Worm (Caenorhabditis elegans): ENCODE measurements around the gene C06A6.4.
A peak's percentile ranks its signal among the peaks of the same experiment; 100 is the strongest.

The C06A6.4 gene

DNA sequence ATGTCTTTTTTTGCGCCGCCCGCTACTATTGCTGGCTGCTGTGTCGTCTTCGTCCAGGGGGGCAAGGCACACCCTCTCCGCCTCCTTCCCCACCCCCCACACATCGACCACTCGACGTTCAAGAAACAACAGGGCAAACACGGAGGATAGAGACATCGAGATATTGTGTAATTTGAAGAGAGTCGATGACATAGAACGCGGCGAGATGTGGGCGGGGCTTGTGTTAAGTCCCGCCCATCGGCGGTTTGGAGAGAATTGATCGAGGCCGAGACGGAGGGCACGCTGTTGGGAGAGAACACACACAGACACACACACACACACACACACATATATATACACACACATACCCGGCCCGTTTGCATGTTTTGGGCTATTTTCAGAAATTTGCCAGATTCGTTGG is 16.5 kb upstream of the C06A6.4 start:
- TF ChIP-seq klf-2 (GFP tag; conservative IDR thresholded peaks at IDR 0.05) = no peak
- TF ChIP-seq ztf-23 (GFP tag; IDR thresholded peaks at IDR 0.05) = 0 out of 2 replicates have a peak, but pooled peaks have one; percentile 50
- TF ChIP-seq cog-1 (tag; optimal IDR thresholded peaks at IDR 0.05) = peak; percentile 80
- TF ChIP-seq ref-1 (GFP tag; conservative IDR thresholded peaks at IDR 0.05) = no peak; the same call in 1 of the 2 replicates
- TF ChIP-seq med-1 (GFP tag; optimal IDR thresholded peaks at IDR 0.05; ENCODE audit: insufficient read depth) = no peak
- TF ChIP-seq ztf-29 (GFP tag; IDR thresholded peaks at IDR 0.05) = 0 out of 2 replicates have a peak, but pooled peaks have one; percentile 42

DNA sequence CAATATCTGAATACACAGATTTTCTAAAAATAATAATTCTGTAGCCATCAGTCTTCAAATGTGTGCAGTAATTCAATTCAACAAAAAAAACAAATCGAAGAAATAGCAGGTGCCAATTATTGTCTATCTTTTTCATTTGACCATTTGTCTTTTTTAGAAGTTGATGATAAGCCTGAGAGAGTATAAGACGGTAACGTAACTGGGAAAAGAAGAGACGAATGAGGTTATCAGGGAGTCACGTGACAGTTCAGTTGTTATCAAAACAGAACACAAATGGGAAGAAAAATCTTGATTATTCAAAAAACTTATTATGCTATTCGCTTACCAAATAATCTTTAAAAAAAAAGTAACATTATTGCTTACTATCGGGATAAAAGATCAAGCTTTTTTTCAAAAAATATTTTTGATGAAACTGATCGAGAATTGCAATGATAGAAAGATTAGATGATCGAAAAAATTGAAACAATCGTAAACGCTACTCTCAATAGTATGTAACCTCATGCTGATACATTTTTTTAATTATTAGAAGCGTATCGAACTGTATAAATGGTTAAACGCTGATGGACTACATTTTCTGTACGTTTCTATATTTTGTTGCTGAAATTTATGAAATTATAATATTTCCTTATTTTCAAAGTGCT is 15.4 kb upstream of the C06A6.4 start:
- TF ChIP-seq ztf-23 (GFP tag; IDR thresholded peaks at IDR 0.05) = no peak

DNA sequence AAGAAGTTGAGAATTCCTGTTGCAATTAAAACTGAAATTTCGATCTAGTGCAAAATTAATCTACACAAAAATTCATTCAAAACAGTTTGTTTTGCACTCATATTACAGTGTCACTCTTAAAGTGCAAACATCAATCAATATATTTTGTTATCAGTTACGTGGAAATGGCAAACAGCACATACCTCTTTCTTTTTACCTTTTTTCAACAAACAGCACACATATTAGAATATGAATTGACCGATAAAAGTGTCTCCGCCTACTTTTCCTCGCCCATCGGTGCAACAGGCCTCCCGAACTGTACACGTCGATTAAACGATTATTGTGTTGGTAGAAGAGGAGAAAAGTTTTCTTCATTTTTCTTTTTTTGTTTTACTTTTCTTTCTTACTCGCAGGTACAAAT is 12.1 kb upstream of the C06A6.4 start:
- TF ChIP-seq T22C8.4 (GFP tag; IDR thresholded peaks at IDR 0.05) (no peak), flt-1 (GFP tag; IDR thresholded peaks at IDR 0.05) (no peak), klf-2 (GFP tag; conservative IDR thresholded peaks at IDR 0.05) (no peak), cog-1 (tag; optimal IDR thresholded peaks at IDR 0.05) (no peak), med-1 (GFP tag; optimal IDR thresholded peaks at IDR 0.05; ENCODE audit: insufficient read depth) (no peak), tab-1 (GFP tag; IDR thresholded peaks at IDR 0.05) (no peak), ztf-29 (GFP tag; IDR thresholded peaks at IDR 0.05) (no peak), ref-1 (GFP tag; conservative IDR thresholded peaks at IDR 0.05) (no peak), ztf-23 (GFP tag; IDR thresholded peaks at IDR 0.05) (no peak)

DNA sequence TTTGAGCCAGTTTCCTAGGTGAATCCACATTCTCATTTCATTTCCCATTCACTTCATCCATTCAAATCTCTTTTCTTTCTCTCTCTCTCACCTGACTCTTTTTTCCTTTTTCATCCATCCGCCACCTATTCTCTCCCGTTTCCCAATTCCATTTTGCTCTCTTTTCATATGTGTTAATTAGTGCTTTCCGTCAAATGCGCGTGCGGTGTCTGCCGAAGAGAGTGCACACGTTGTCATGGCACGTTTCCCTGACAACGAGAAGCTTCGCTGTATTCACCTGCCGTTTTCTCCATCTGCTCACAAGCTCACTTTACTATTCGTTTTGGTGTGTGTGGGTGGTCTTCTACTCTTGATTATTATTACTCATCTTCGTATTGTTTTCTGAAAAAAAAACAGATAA is 10.8 kb upstream of the C06A6.4 start:
- TF ChIP-seq med-1 (GFP tag; optimal IDR thresholded peaks at IDR 0.05; ENCODE audit: insufficient read depth) = no peak
- TF ChIP-seq ztf-29 (GFP tag; IDR thresholded peaks at IDR 0.05) = no peak
- TF ChIP-seq cog-1 (tag; optimal IDR thresholded peaks at IDR 0.05) = no peak
- no peak for TF ChIP-seq ref-1 (GFP tag; conservative IDR thresholded peaks at IDR 0.05)
- no peak for TF ChIP-seq klf-2 (GFP tag; conservative IDR thresholded peaks at IDR 0.05)
- no peak for TF ChIP-seq ztf-23 (GFP tag; IDR thresholded peaks at IDR 0.05)
- no peak for TF ChIP-seq T22C8.4 (GFP tag; IDR thresholded peaks at IDR 0.05)
- TF ChIP-seq flt-1 (GFP tag; IDR thresholded peaks at IDR 0.05) = no peak
- TF ChIP-seq tab-1 (GFP tag; IDR thresholded peaks at IDR 0.05) = no peak

DNA sequence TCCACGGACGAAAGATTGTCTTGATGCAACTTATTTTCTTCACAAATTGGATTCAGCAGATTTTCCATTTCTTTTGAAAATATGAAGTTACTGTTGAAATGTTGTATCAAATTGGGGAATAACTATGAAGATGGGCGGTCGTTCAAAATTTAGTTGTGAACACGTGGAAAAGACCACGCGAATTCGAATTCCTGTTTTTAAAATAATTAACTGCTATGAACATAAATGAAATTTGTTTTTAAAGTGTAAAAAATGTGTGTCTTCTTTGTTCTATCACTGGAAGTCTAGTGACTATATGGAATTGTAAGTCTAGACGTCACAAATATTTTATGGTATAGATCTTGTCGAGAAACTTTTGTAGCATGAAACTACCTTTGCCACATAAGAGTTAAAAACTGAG is 9.3 kb upstream of the C06A6.4 start, which contains the start of gene C06A6.7:
C06A6.7 (minus strand) TSS at position 101 of the 400 bp plus-strand sequence.
- TF ChIP-seq flt-1 (GFP tag; IDR thresholded peaks at IDR 0.05) (no peak), ztf-23 (GFP tag; IDR thresholded peaks at IDR 0.05) (no peak), cog-1 (tag; optimal IDR thresholded peaks at IDR 0.05) (no peak), T22C8.4 (GFP tag; IDR thresholded peaks at IDR 0.05) (no peak), tab-1 (GFP tag; IDR thresholded peaks at IDR 0.05) (no peak), klf-2 (GFP tag; conservative IDR thresholded peaks at IDR 0.05) (no peak), ref-1 (GFP tag; conservative IDR thresholded peaks at IDR 0.05) (no peak), med-1 (GFP tag; optimal IDR thresholded peaks at IDR 0.05; ENCODE audit: insufficient read depth) (no peak), ztf-29 (GFP tag; IDR thresholded peaks at IDR 0.05) (no peak)

DNA sequence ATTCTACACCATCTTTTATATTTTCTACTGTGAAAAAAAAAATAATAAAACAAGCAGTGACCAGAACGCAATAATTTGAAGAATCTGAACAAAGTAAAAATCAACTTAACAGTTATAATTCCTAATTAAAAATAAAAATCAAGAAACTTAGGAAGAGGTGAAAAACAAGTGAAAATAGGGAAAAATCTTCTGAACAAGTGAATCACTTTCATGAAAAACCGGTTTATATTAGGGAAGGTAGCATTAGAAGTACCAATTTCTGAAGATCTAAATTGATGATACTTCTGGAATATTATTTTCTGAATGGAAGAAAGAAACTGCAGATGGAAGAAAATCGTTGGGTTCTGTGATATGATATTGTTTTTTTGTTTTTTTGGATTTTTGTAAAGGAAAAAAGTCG is 7.4 kb upstream of the C06A6.4 start:
- TF ChIP-seq ztf-29 (GFP tag; IDR thresholded peaks at IDR 0.05) (no peak), med-1 (GFP tag; optimal IDR thresholded peaks at IDR 0.05; ENCODE audit: insufficient read depth) (no peak), flt-1 (GFP tag; IDR thresholded peaks at IDR 0.05) (no peak), ztf-23 (GFP tag; IDR thresholded peaks at IDR 0.05) (no peak), T22C8.4 (GFP tag; IDR thresholded peaks at IDR 0.05) (no peak), klf-2 (GFP tag; conservative IDR thresholded peaks at IDR 0.05) (no peak), tab-1 (GFP tag; IDR thresholded peaks at IDR 0.05) (no peak), ref-1 (GFP tag; conservative IDR thresholded peaks at IDR 0.05) (no peak)

DNA sequence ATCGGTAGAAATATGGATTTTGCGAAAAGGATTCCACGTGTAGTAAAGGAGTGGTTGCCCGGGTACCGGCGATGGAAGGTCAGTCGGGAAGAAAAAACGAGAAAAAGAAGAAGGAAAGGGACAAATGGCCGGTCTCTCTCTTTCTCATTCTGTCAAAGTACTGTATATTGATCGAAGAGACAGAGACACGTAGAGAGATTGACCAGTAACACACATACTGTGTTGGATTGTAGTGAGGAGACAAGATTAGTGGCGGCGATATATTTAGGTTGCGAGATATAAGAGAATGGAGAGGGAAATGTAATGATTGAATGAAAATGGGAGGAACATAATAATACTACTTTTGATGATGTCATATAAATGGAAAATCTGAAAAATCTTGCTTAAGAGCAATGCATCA is 6.9 kb upstream of the C06A6.4 start:
- TF ChIP-seq T22C8.4 (GFP tag; IDR thresholded peaks at IDR 0.05) (no peak), med-1 (GFP tag; optimal IDR thresholded peaks at IDR 0.05; ENCODE audit: insufficient read depth) (no peak), ztf-23 (GFP tag; IDR thresholded peaks at IDR 0.05) (no peak), flt-1 (GFP tag; IDR thresholded peaks at IDR 0.05) (no peak), ztf-29 (GFP tag; IDR thresholded peaks at IDR 0.05) (no peak), klf-2 (GFP tag; conservative IDR thresholded peaks at IDR 0.05) (no peak), tab-1 (GFP tag; IDR thresholded peaks at IDR 0.05) (no peak), cog-1 (tag; optimal IDR thresholded peaks at IDR 0.05) (no peak), ref-1 (GFP tag; conservative IDR thresholded peaks at IDR 0.05) (no peak)

DNA sequence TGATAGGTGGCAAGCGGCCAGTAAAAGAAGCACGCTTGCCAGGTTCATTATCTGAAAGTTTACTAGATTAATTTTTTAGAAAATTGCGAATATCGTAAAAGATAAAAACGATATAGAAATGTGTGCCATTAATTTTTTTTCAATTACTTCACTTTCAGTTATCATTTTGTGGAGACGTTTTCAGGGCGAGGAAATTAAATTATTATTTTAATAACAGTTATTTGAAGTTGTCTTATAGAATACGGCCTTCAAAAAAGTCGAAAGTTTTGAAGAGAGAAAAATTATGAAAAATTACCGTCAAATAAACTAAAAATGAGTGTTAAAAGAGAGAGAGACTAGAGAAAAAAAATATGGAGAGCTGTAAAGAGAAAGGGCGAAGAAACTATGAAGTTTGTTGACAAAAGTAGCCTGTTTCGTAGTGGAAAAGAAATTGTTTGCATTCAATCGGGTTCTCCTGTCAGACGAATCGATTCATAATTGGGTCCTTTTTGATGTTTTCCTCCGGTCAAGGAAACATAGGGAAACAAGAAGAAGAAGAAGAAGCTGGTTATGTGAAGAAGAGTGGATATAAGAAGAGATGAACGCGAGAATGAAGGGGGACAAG is 5.6 kb upstream of the C06A6.4 start, which contains the start of gene erp-44.2:
erp-44.2 (minus strand) TSS at position 51 of the 604 bp plus-strand sequence.
- no peak for TF ChIP-seq ref-1 (GFP tag; conservative IDR thresholded peaks at IDR 0.05)
- TF ChIP-seq klf-2 (GFP tag; conservative IDR thresholded peaks at IDR 0.05) = no peak
- TF ChIP-seq ztf-29 (GFP tag; IDR thresholded peaks at IDR 0.05) = no peak
- TF ChIP-seq flt-1 (GFP tag; IDR thresholded peaks at IDR 0.05) = no peak
- no peak for TF ChIP-seq T22C8.4 (GFP tag; IDR thresholded peaks at IDR 0.05)
- no peak for TF ChIP-seq ztf-23 (GFP tag; IDR thresholded peaks at IDR 0.05)
- TF ChIP-seq tab-1 (GFP tag; IDR thresholded peaks at IDR 0.05) = no peak
- TF ChIP-seq cog-1 (tag; optimal IDR thresholded peaks at IDR 0.05) = no peak

DNA sequence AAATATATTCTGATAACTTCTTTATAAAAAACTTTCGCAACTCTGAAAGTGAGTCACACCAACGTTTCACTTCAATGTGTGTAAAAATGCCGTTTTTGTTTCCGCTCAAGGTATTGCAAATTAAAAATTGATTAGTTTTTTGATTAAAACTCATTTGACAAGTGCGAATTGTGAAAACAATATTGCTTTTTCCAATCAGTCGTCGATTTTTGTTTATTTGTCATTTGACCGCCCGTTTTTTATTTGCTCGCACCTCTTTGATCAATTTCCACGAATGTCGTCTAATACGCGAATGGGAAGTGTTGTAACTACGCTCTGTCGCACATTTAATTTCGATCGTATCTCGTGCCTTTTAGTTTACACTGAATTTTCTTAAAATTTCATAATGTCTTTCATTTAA is 1.1 kb upstream of the C06A6.4 start, which contains the start of gene mvb-12:
mvb-12 (plus strand) TSS at position 375 of the 400 bp plus-strand sequence.
- TF ChIP-seq ztf-29 (GFP tag; IDR thresholded peaks at IDR 0.05) (no peak), ztf-23 (GFP tag; IDR thresholded peaks at IDR 0.05) (no peak), klf-2 (GFP tag; conservative IDR thresholded peaks at IDR 0.05) (no peak), T22C8.4 (GFP tag; IDR thresholded peaks at IDR 0.05) (no peak), flt-1 (GFP tag; IDR thresholded peaks at IDR 0.05) (no peak), ref-1 (GFP tag; conservative IDR thresholded peaks at IDR 0.05) (no peak), tab-1 (GFP tag; IDR thresholded peaks at IDR 0.05) (no peak), med-1 (GFP tag; optimal IDR thresholded peaks at IDR 0.05; ENCODE audit: insufficient read depth) (no peak), cog-1 (tag; optimal IDR thresholded peaks at IDR 0.05) (no peak)

All from whole organism, midembryonic.